Fruit fly (Drosophila melanogaster): Measurements from ENCODE around the gene NANS.
A peak's percentile ranks its signal among the peaks of the same experiment; 100 is the strongest.

Gene NANS

dm6 chr3R:12405134-12405533, 21.2 kb upstream of the NANS start:
- TF ChIP-seq Hr96 (GFP tag; optimal IDR thresholded peaks at IDR 0.05): no peak
- TF ChIP-seq kay (GFP tag; ENCODE audit: borderline replicate concordance): peak; percentile 77

dm6 chr3R:12405928-12406234, 20.5 kb upstream of the NANS start, which contains the start of gene Cyp9f2:
Gene Cyp9f2, minus strand, starts transcription at chr3R:12406028.
- TF ChIP-seq bab1 (GFP tag; optimal IDR thresholded peaks at IDR 0.05): no peak
- TF ChIP-seq cic (GFP tag; optimal IDR thresholded peaks at IDR 0.05): peak; percentile 69

dm6 chr3R:12406235-12407196, 19.9 kb upstream of the NANS start, which contains the start of gene CG5167:
Gene CG5167, plus strand, starts transcription at chr3R:12406532.
- TF ChIP-seq cnc (optimal IDR thresholded peaks at IDR 0.05) (peak in 1 of 2 experiments; percentile 79), CG12768 (GFP tag; optimal IDR thresholded peaks at IDR 0.05) (peak; percentile 96), Crg-1 (GFP tag; optimal IDR thresholded peaks at IDR 0.05) (no peak), Hr96 (GFP tag; optimal IDR thresholded peaks at IDR 0.05) (peak; percentile 57), toe (GFP tag; optimal IDR thresholded peaks at IDR 0.05) (peak; percentile 70), ovo (GFP tag; optimal IDR thresholded peaks at IDR 0.05) (peak; percentile 25), CG5204 (GFP tag; optimal IDR thresholded peaks at IDR 0.05) (no peak), bab1 (GFP tag; optimal IDR thresholded peaks at IDR 0.05) (peak; percentile 60), CG11617 (GFP tag; optimal IDR thresholded peaks at IDR 0.05) (peak; percentile 70), tj (GFP tag; optimal IDR thresholded peaks at IDR 0.05) (peak; percentile 28), Clk (GFP tag; optimal IDR thresholded peaks at IDR 0.05) (no peak), CG1620 (GFP tag; optimal IDR thresholded peaks at IDR 0.05) (no peak), CG7101 (tag; optimal IDR thresholded peaks at IDR 0.05) (peak; percentile 59), CG14711 (tag; optimal IDR thresholded peaks at IDR 0.05) (peak; percentile 65), CG7045 (GFP tag; optimal IDR thresholded peaks at IDR 0.05) (peak; percentile 24), pad (GFP tag; optimal IDR thresholded peaks at IDR 0.05) (no peak), cic (GFP tag; optimal IDR thresholded peaks at IDR 0.05) (peak; percentile 47), kay (GFP tag; ENCODE audit: borderline replicate concordance) (no peak), CG33017 (tag; optimal IDR thresholded peaks at IDR 0.05) (peak; percentile 69), Mnt (GFP tag; optimal IDR thresholded peaks at IDR 0.05) (peak; percentile 33)

dm6 chr3R:12408160-12408559, 18.2 kb upstream of the NANS start, which contains the start of gene CG5196:
Gene CG5196, plus strand, starts transcription at chr3R:12408316.
- TF ChIP-seq CG12768 (GFP tag; optimal IDR thresholded peaks at IDR 0.05) (no peak), kay (GFP tag; ENCODE audit: borderline replicate concordance) (no peak), Mnt (GFP tag; optimal IDR thresholded peaks at IDR 0.05) (peak; percentile 50), tj (GFP tag; optimal IDR thresholded peaks at IDR 0.05) (no peak), CG1620 (GFP tag; optimal IDR thresholded peaks at IDR 0.05) (peak; percentile 20), cic (GFP tag; optimal IDR thresholded peaks at IDR 0.05) (peak; percentile 2), CG7101 (tag; optimal IDR thresholded peaks at IDR 0.05) (peak; percentile 35), CG14711 (tag; optimal IDR thresholded peaks at IDR 0.05) (peak; percentile 2), Hr96 (GFP tag; optimal IDR thresholded peaks at IDR 0.05) (no peak), bab1 (GFP tag; optimal IDR thresholded peaks at IDR 0.05) (peak; percentile 60), CG11617 (GFP tag; optimal IDR thresholded peaks at IDR 0.05) (peak; percentile 8)

dm6 chr3R:12411449-12411848, 14.9 kb upstream of the NANS start:
- no peak for TF ChIP-seq toe (GFP tag; optimal IDR thresholded peaks at IDR 0.05)
- no peak for TF ChIP-seq Hr96 (GFP tag; optimal IDR thresholded peaks at IDR 0.05)
- TF ChIP-seq CG7045 (GFP tag; optimal IDR thresholded peaks at IDR 0.05): no peak
- no peak for TF ChIP-seq pad (GFP tag; optimal IDR thresholded peaks at IDR 0.05)
- no peak for TF ChIP-seq CG7101 (tag; optimal IDR thresholded peaks at IDR 0.05)
- TF ChIP-seq Clk (GFP tag; optimal IDR thresholded peaks at IDR 0.05): no peak
- TF ChIP-seq cic (GFP tag; optimal IDR thresholded peaks at IDR 0.05): no peak
- no peak for TF ChIP-seq cnc (optimal IDR thresholded peaks at IDR 0.05)
- no peak for TF ChIP-seq CG11617 (GFP tag; optimal IDR thresholded peaks at IDR 0.05)
- no peak for TF ChIP-seq tj (GFP tag; optimal IDR thresholded peaks at IDR 0.05)

- TF ChIP-seq Mnt (GFP tag; optimal IDR thresholded peaks at IDR 0.05) (peak; percentile 10), CG11617 (GFP tag; optimal IDR thresholded peaks at IDR 0.05) (peak; percentile 11), bab1 (GFP tag; optimal IDR thresholded peaks at IDR 0.05) (peak; percentile 14), CG33017 (tag; optimal IDR thresholded peaks at IDR 0.05) (peak; percentile 27), Clk (GFP tag; optimal IDR thresholded peaks at IDR 0.05) (no peak), CG14711 (tag; optimal IDR thresholded peaks at IDR 0.05) (no peak)
Measured at dm6 chr3R:12413274-12413958, 13.0 kb upstream of the NANS start, which contains the start of the genes Dip-C and pps. Gene Dip-C, minus strand, starts transcription at chr3R:12413759. Gene pps, plus strand, starts transcription at chr3R:12413828.
